Worm (Caenorhabditis elegans) whole organism, early embryonic: Measurements from ENCODE around the gene smg-6.

ENCODE experiments used
- B0310.2 ChIP-seq: sonication (generic microtip); optimal IDR thresholded peaks from 2 replicates; lab custom pipeline; 2016; ENCODE audit warnings: mild to moderate bottlenecking, missing genetic modification characterization, missing compliant biosample characterization
- F13C5.2 ChIP-seq: sonication (generic microtip); optimal IDR thresholded peaks from 2 replicates; lab custom pipeline; 2017; ENCODE audit warnings: mild to moderate bottlenecking, missing genetic modification characterization, inconsistent platforms, missing compliant biosample characterization
- aly-1 ChIP-seq: sonication (generic microtip); optimal IDR thresholded peaks from 2 replicates; lab custom pipeline; 2016; ENCODE audit warnings: missing genetic modification characterization, missing compliant biosample characterization
- ama-1 ChIP-seq: fragments of 150-350 bp; optimal IDR thresholded peaks from 2 replicates; lab custom pipeline; 2014
- ceh-13 ChIP-seq: fragments of 200-800 bp; sonication (Bioruptor generic); optimal IDR thresholded peaks from 2 replicates; lab custom pipeline; 2018; ENCODE audit warnings: mild to moderate bottlenecking, missing genetic modification characterization, missing compliant biosample characterization
- ets-7 ChIP-seq: sonication (generic microtip); optimal IDR thresholded peaks from 2 replicates; lab custom pipeline; 2016; ENCODE audit warnings: missing genotype, missing genetic modification characterization, missing compliant biosample characterization
- hmbx-1 ChIP-seq: sonication (generic microtip); optimal IDR thresholded peaks from 2 replicates; lab custom pipeline; 2016; ENCODE audit warnings: mild to moderate bottlenecking, missing genetic modification characterization, missing compliant biosample characterization
- hmg-4 ChIP-seq: fragments of 200-800 bp; sonication (Bioruptor generic); optimal IDR thresholded peaks from 2 replicates; lab custom pipeline; 2018; ENCODE audit warnings: mild to moderate bottlenecking, missing genetic modification characterization, missing compliant biosample characterization
- hnd-1 ChIP-seq: sonication (generic microtip); optimal IDR thresholded peaks from 2 replicates; lab custom pipeline; 2016; ENCODE audit warnings: missing genetic modification characterization, missing compliant biosample characterization
- scrt-1 ChIP-seq: fragments of 200-800 bp; sonication (Bioruptor generic); IDR thresholded peaks from 2 replicates; pipeline ENCODE4 v1.3.6; 2022; ENCODE audit warnings: missing genetic modification characterization, missing compliant biosample characterization
- sea-1 ChIP-seq: fragments of 200-800 bp; sonication (Bioruptor generic); conservative IDR thresholded peaks from 2 replicates; pipeline ENCODE4 v1.3.6; 2022; ENCODE audit warnings: missing genetic modification characterization, missing compliant biosample characterization
- tbx-11 ChIP-seq: fragments of 200-800 bp; sonication (Bioruptor generic); IDR thresholded peaks from 2 replicates; pipeline ENCODE4 v1.3.6; 2022; ENCODE audit warnings: missing genetic modification characterization, missing compliant biosample characterization
- tbx-37 ChIP-seq: fragments of 200-800 bp; sonication (Bioruptor generic); conservative IDR thresholded peaks from 2 replicates; pipeline ENCODE4 v1.3.6; 2022; ENCODE audit warnings: missing genetic modification reagents, missing genetic modification characterization, missing compliant biosample characterization
- tra-4 ChIP-seq: sonication (generic microtip); optimal IDR thresholded peaks from 2 replicates; lab custom pipeline; 2017; ENCODE audit warnings: missing genetic modification characterization, missing compliant biosample characterization

DNA sequence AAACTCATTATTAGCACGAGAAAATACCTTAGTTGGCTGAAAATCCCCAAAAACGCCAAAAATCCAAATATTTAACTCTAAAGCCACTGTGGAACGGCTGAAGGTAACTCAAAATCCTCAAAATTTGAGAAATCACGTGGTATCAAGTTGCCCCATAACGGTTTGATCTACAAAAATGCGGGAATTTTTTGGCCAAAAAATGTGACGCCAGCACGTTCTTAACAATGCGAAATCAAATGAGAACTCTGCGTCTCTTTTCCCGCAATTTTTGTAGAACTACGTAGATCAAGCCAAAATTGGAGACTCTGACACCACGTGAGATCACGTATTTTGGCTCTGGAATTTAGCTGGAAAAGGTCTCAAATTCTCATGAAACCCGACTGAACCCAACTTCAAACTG lies 1.1 kb downstream of the smg-6 start:
- TF ChIP-seq ama-1 (no peak), scrt-1 (GFP tag; lab: Robert Waterston, UW) (no peak), F13C5.2 (tag; lab: Kevin White, UChicago) (no peak), tbx-11 (no peak), ets-7 (tag; lab: Kevin White, UChicago) (no peak), tbx-37 (GFP tag; lab: Robert Waterston, UW) (no peak), tra-4 (tag; lab: Kevin White, UChicago) (no peak), hnd-1 (tag; lab: Kevin White, UChicago) (no peak), B0310.2 (tag; lab: Kevin White, UChicago) (no peak), sea-1 (no peak), ceh-13 (GFP tag; lab: Kevin White, UChicago) (no peak), hmbx-1 (tag; lab: Kevin White, UChicago) (no peak), hmg-4 (GFP tag; lab: Kevin White, UChicago) (no peak), aly-1 (tag; lab: Kevin White, UChicago) (no peak)
